Worm (Caenorhabditis elegans): ENCODE measurements around the gene dop-5.
A peak's percentile ranks its signal among the peaks of the same experiment; 100 is the strongest.

The dop-5 gene

ce11 chrV:11334193-11334592 lies 31.8 kb downstream of the dop-5 start, which contains the start of gene T02E9.6:
Gene T02E9.6 (minus strand): TSS chrV:11334293.
- TF ChIP-seq nhr-237 (tag; optimal IDR thresholded peaks at IDR 0.05) (no peak), pha-4 (tag; optimal IDR thresholded peaks at IDR 0.05) (no peak)

ce11 chrV:11329100-11329499 lies 36.9 kb downstream of the dop-5 start, which contains the start of gene F47G9.6:
Gene F47G9.6 (plus strand): TSS chrV:11329400.
- no peak for TF ChIP-seq sptf-1 (tag; optimal IDR thresholded peaks at IDR 0.05)
- no peak for TF ChIP-seq cnd-1 (tag; optimal IDR thresholded peaks at IDR 0.05)
- TF ChIP-seq snpc-4 (tag; optimal IDR thresholded peaks at IDR 0.05): no peak
- TF ChIP-seq drap-1 (GFP tag; optimal IDR thresholded peaks at IDR 0.05): no peak
- TF ChIP-seq mab-5 (tag; optimal IDR thresholded peaks at IDR 0.05): no peak
- TF ChIP-seq bed-3 (GFP tag; optimal IDR thresholded peaks at IDR 0.05): no peak
- TF ChIP-seq flh-1 (GFP tag; optimal IDR thresholded peaks at IDR 0.05): no peak
- TF ChIP-seq ces-1 (GFP tag; optimal IDR thresholded peaks at IDR 0.05): no peak
- no peak for TF ChIP-seq mep-1 (tag; optimal IDR thresholded peaks at IDR 0.05)
- TF ChIP-seq nhr-237 (tag; optimal IDR thresholded peaks at IDR 0.05): no peak
- TF ChIP-seq lin-32 (GFP tag; optimal IDR thresholded peaks at IDR 0.05): no peak
- TF ChIP-seq zip-8 (tag; optimal IDR thresholded peaks at IDR 0.05): no peak
- no peak for TF ChIP-seq ceh-83 (GFP tag; optimal IDR thresholded peaks at IDR 0.05)
- TF ChIP-seq unc-62 (GFP tag; optimal IDR thresholded peaks at IDR 0.05): no peak
- no peak for TF ChIP-seq unc-120 (tag; optimal IDR thresholded peaks at IDR 0.05; ENCODE audit: poor library complexity, severe bottlenecking)
- no peak for TF ChIP-seq ceh-39 (tag; optimal IDR thresholded peaks at IDR 0.05)
- TF ChIP-seq unc-39 (tag; optimal IDR thresholded peaks at IDR 0.05): no peak

- TF ChIP-seq nhr-12 (tag; optimal IDR thresholded peaks at IDR 0.05) (no peak), hlh-1 (tag; optimal IDR thresholded peaks at IDR 0.05) (peak; percentile 22), lin-13 (tag; optimal IDR thresholded peaks at IDR 0.05) (peak; percentile 6), mab-5 (tag; optimal IDR thresholded peaks at IDR 0.05) (no peak), lsy-2 (tag; optimal IDR thresholded peaks at IDR 0.05) (peak; percentile 88), pha-4 (tag; optimal IDR thresholded peaks at IDR 0.05) (peak; percentile 6), mep-1 (tag; optimal IDR thresholded peaks at IDR 0.05) (peak; percentile 34), nhr-28 (tag; optimal IDR thresholded peaks at IDR 0.05) (no peak), mls-2 (tag; optimal IDR thresholded peaks at IDR 0.05) (no peak), flh-1 (GFP tag; optimal IDR thresholded peaks at IDR 0.05) (no peak), unc-120 (tag; optimal IDR thresholded peaks at IDR 0.05; ENCODE audit: poor library complexity, severe bottlenecking) (peak; percentile 12), ces-1 (GFP tag; optimal IDR thresholded peaks at IDR 0.05) (peak; percentile 70), bed-3 (GFP tag; optimal IDR thresholded peaks at IDR 0.05) (no peak)
Observed at ce11 chrV:11326914-11327367, 39.1 kb downstream of the dop-5 start, which contains the start of gene tmed-10. Gene tmed-10 (minus strand): TSS chrV:11326964.

ce11 chrV:11323720-11324119 lies 42.3 kb downstream of the dop-5 start, which contains the start of gene str-141:
Gene str-141 (minus strand): TSS chrV:11323820.
- no peak for TF ChIP-seq sptf-1 (tag; optimal IDR thresholded peaks at IDR 0.05)
- no peak for TF ChIP-seq elt-3 (tag; optimal IDR thresholded peaks at IDR 0.05)
- no peak for TF ChIP-seq tbx-8 (GFP tag; optimal IDR thresholded peaks at IDR 0.05)

- TF ChIP-seq pha-4 (tag; optimal IDR thresholded peaks at IDR 0.05) (peak; percentile 40), nhr-12 (tag; optimal IDR thresholded peaks at IDR 0.05) (no peak), unc-39 (tag; optimal IDR thresholded peaks at IDR 0.05) (no peak), hlh-1 (tag; optimal IDR thresholded peaks at IDR 0.05) (peak; percentile 48), unc-120 (tag; optimal IDR thresholded peaks at IDR 0.05; ENCODE audit: poor library complexity, severe bottlenecking) (peak; percentile 19), elt-3 (tag; optimal IDR thresholded peaks at IDR 0.05) (no peak)
Observed at ce11 chrV:11321719-11322118, 44.3 kb downstream of the dop-5 start, which contains the start of gene F47G9.4. Gene F47G9.4 (minus strand): TSS chrV:11321816.

ce11 chrV:11320860-11321259 lies 45.2 kb downstream of the dop-5 start:
- TF ChIP-seq unc-62 (GFP tag; optimal IDR thresholded peaks at IDR 0.05) (no peak), ces-1 (GFP tag; optimal IDR thresholded peaks at IDR 0.05) (no peak), hlh-1 (tag; optimal IDR thresholded peaks at IDR 0.05) (no peak), nhr-12 (tag; optimal IDR thresholded peaks at IDR 0.05) (no peak), drap-1 (GFP tag; optimal IDR thresholded peaks at IDR 0.05) (no peak), nhr-76 (tag; optimal IDR thresholded peaks at IDR 0.05) (no peak), mls-2 (tag; optimal IDR thresholded peaks at IDR 0.05) (no peak), snpc-4 (tag; optimal IDR thresholded peaks at IDR 0.05) (no peak), lsy-2 (tag; optimal IDR thresholded peaks at IDR 0.05) (no peak), ceh-83 (GFP tag; optimal IDR thresholded peaks at IDR 0.05) (no peak), sem-2 (GFP tag; optimal IDR thresholded peaks at IDR 0.05) (no peak), nhr-28 (tag; optimal IDR thresholded peaks at IDR 0.05) (no peak), unc-39 (tag; optimal IDR thresholded peaks at IDR 0.05) (no peak), tbx-8 (GFP tag; optimal IDR thresholded peaks at IDR 0.05) (no peak), elt-3 (tag; optimal IDR thresholded peaks at IDR 0.05) (no peak), mep-1 (tag; optimal IDR thresholded peaks at IDR 0.05) (no peak), blmp-1 (tag; optimal IDR thresholded peaks at IDR 0.05) (no peak), ham-2 (GFP tag; optimal IDR thresholded peaks at IDR 0.05) (no peak), elt-1 (tag; optimal IDR thresholded peaks at IDR 0.05; ENCODE audit: borderline replicate concordance, insufficient read depth) (no peak)

Measured in whole organism, mixed stage, embryonic.